Fruit fly (Drosophila melanogaster) Kc167 (cell line): ENCODE results near the gene SMC1.

Experiments used
- Myc ChIP-seq: fragments of >200 bp; optimal IDR thresholded peaks from 2 replicates; lab custom pipeline; 2017; ENCODE audit warnings: missing external identifiers
- Sin3A ChIP-seq: fragments of >200 bp; optimal IDR thresholded peaks from 2 replicates; lab custom pipeline; 2018; ENCODE audit warnings: missing external identifiers
- h ChIP-seq: fragments of >200 bp; optimal IDR thresholded peaks from 3 replicates; lab custom pipeline; 2018; ENCODE audit warnings: missing external identifiers
- insv ChIP-seq: fragments of >200 bp; optimal IDR thresholded peaks from 3 replicates; lab custom pipeline; 2018; ENCODE audit warnings: missing external identifiers
- psq ChIP-seq: fragments of >200 bp; optimal IDR thresholded peaks from 2 replicates; lab custom pipeline; 2017; ENCODE audit warnings: missing external identifiers
- ttk ChIP-seq: sonication (Bioruptor generic); optimal IDR thresholded peaks from 2 replicates; lab custom pipeline; 2017; ENCODE audit warnings: missing external identifiers

Gene SMC1

DNA sequence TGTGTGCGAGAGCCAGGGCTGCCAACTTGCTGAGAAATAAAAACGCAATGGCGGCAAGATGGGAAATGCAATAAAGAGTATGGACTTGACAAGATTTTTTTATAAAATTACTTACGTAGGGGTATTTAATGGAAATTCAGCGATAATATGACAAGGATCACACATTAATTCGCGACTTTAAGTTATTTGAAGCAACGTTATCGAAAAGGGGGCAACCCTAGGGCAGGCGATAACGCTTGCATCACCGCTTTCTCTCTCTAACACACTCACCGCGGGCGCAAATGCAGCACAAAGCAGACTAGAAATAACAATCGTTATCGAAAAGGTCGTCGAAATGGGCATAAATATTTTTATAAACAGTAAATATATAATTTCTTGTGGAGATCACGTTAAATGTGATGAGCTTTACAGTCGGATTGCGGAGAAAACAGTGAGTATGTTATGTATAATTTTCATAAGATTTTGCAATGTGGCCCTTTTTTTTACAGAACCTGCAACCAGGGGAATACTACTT is 10.0 kb upstream of the SMC1 start, which contains the start of gene Rox8:
Gene Rox8 (minus strand): TSS at position 268 of the 514 bp plus-strand sequence.
- no peak for TF ChIP-seq insv (lab: Kevin White, UChicago)
- TF ChIP-seq psq, result peak; percentile 6

DNA sequence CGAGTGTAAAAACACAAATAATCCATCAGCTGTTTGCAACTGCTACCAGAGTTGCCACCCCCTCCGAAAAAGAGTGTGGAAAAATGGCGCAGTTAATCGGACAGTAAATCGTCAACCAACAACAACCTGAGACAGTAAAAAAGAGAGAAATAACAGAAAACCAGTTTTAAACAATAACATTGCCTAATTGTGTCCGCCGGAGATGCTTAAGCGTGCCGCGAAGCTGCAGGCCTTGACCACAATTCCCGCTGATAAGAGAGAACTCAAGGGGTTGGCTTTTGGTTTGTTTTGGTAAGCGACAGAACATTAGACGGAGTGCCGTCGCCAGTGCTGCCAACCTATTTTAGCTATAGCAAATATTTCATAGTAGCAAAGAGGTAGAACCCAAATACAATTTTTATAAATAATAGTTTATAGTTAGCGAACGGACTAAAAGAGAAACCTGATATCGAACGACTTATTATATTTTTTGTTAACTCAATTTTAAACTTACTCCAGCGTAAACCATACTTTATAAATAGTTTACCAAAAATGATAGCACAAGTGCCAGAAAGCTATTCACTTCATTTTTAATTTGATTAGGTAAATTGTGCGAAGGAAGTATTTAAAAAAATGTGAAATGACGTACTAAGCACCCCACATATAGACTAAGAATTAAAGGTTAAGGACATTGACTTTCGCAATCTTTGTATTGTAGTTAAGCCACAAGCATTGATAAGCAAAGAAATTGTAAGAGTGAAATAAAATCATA is 7.2 kb upstream of the SMC1 start, which contains the start of the genes Atg6 and Pisd:
Gene Atg6 (minus strand): TSS at position 93 of the 751 bp plus-strand sequence.
Gene Pisd (plus strand): TSS at position 94 of the 751 bp plus-strand sequence.
- no peak for TF ChIP-seq Sin3A (lab: Kevin White, UChicago)
- no peak for TF ChIP-seq insv (lab: Kevin White, UChicago)
- TF ChIP-seq h (lab: Kevin White, UChicago), result no peak
- no peak for TF ChIP-seq ttk (lab: Kevin White, UChicago)
- TF ChIP-seq psq, result no peak
- no peak for TF ChIP-seq Myc (lab: Kevin White, UChicago)

DNA sequence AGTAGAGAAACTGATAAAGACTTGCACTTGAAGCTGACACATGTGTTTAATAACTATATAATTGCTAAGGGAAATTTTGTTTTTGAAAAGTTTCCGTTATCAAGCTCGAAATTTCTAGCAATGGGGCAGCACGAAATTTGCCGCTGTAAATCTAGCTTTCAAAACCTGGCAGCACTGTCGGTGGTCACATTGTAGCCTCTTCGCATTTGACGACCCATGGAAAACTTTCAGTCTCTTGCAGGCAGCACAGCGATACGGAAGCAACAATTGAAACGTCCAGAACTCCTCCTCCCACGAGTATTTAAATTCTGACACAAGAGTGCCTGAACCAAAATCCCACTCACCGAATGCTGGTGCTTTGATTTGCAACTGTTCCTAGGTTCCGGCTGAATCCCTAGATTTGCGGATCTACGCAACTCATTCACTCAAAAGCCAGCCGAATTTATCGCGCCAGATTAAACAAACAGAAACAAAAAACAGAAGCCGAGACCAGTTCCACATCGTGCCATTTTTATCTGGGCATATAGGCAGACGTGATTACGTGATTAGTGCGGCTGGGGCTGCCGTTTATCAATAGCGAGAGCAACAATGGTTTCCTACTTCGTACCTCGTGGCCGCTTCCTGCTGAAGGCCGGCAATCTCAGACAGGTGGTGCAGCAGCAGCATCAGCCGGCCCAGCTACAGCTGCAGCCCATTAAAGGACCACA is 6.5 kb upstream of the SMC1 start:
- TF ChIP-seq h (lab: Kevin White, UChicago) (no peak), psq (no peak), Myc (lab: Kevin White, UChicago) (no peak), Sin3A (lab: Kevin White, UChicago) (no peak), ttk (lab: Kevin White, UChicago) (no peak), insv (lab: Kevin White, UChicago) (no peak)

DNA sequence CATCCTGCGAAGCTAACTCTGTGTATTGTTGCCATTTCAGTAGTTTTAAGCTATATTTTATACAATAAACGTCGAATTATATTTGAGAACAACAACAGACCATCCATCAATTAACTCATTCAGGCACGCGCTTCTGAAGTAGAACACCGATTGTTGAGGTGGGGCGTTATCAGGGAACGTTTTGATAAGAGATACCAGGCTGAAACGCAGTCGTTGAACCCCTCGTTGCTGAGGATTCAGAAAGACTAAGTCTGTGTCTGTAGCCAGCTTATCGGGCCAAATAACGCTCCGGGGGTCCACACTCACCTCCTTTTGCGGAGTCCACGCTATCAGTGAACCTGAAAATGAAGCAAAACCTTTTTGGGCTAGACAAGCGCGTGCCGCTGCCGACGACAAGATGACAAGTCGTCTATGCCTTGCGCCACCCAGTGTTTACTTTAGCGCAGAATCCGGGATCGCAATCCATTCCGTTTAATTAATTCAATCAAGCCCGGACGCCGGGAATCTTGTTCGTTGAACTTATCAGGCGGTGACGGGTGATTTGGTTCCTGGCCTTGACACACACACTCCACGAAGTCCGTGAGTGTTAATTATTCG is 4.5 kb upstream of the SMC1 start:
- TF ChIP-seq Sin3A (lab: Kevin White, UChicago) (no peak), ttk (lab: Kevin White, UChicago) (no peak), insv (lab: Kevin White, UChicago) (no peak), psq (no peak), h (lab: Kevin White, UChicago) (no peak), Myc (lab: Kevin White, UChicago) (no peak)

DNA sequence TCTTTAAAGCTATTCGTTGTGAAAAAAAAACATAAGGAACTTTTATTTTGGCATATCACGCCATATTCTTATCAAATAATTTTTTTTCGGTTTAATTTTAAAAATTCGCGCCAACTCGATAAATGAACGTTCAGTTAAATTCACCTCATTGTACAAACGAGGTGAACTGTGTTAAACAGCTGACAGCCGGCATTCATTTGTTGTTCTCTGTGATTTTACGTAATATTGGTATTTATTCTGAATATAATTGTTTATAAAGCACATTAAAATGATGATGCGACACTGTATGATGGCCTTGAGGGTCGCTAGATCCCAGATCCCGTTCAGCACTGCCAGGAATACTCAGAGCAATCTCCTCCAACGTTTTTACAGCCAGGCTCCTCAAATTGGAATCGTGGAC is 3.9 kb upstream of the SMC1 start, which contains the start of gene CG6000:
Gene CG6000 (plus strand): TSS at position 165 of the 400 bp plus-strand sequence.
- TF ChIP-seq ttk (lab: Kevin White, UChicago) (no peak), Myc (lab: Kevin White, UChicago) (no peak), h (lab: Kevin White, UChicago) (no peak), psq (no peak), insv (lab: Kevin White, UChicago) (no peak)

DNA sequence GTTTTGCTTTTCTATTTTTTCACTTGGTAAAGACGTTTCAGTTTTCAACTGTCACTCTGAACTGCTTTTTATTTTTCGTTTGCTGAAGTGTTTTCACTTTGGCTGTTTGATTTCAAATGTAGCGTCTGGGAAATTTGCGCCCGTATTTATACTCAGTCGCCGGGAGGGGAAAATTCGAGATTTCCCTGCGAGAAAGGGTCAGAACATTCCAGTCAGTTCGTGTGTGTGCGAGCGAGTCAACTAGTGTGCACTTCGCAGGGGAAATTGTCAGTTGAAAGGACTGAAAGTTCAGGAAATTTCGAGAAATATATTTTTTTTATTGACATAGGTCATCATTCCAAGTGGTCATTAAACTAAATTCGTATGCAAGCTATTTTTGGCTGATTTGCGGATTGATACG is 899 bp upstream of the SMC1 start, which contains the start of gene Hsp68:
Gene Hsp68 (minus strand): TSS at position 123 of the 400 bp plus-strand sequence.
- no peak for TF ChIP-seq Sin3A (lab: Kevin White, UChicago)
- TF ChIP-seq Myc (lab: Kevin White, UChicago), result no peak
- no peak for TF ChIP-seq h (lab: Kevin White, UChicago)
- no peak for TF ChIP-seq insv (lab: Kevin White, UChicago)
- TF ChIP-seq ttk (lab: Kevin White, UChicago), result no peak
- no peak for TF ChIP-seq psq

DNA sequence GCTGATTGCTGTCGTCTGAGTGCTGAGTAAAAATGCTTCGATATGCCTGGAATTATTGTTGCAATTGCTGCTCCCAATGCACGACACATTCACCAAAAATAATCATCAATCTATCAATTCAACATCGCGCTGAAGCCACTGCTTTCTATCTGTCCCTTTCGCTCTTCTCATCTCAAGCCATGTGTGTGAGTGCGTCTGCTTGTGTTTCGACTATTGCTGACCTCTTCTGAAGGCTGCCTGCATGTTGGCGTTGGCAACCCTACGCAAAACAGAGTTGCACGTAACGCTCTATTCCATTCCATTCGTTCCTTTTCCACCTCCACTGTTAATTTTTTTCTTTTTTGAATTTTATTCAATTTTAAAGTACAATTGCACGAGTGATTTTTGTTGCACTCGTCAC is 7.6 kb downstream of the SMC1 start:
- TF ChIP-seq insv (lab: Kevin White, UChicago) (no peak), h (lab: Kevin White, UChicago) (no peak), Myc (lab: Kevin White, UChicago) (no peak), psq (no peak), ttk (lab: Kevin White, UChicago) (no peak), Sin3A (lab: Kevin White, UChicago) (no peak)

DNA sequence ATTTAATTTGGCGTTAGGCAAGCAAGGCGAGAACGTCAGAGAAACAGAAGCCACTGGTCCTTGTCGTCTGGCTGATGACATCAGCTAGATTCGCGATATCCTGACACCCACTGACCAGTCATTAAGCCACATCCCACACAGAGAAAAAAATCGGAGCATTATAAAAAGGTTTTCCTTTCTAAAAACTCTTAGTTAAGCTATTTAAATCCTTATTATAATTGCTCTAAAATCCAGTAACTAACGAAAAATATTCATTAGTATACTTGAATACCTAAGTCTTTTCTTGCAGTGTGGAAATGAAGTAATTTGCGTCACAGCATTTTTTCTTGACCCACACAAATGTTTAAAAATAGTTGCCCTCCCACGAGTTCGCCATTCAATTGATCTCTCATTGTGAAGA is 10.7 kb downstream of the SMC1 start:
- TF ChIP-seq h (lab: Kevin White, UChicago), result no peak
- no peak for TF ChIP-seq Sin3A (lab: Kevin White, UChicago)
- TF ChIP-seq psq, result no peak
- no peak for TF ChIP-seq insv (lab: Kevin White, UChicago)
- TF ChIP-seq Myc (lab: Kevin White, UChicago), result no peak
- TF ChIP-seq ttk (lab: Kevin White, UChicago), result no peak

DNA sequence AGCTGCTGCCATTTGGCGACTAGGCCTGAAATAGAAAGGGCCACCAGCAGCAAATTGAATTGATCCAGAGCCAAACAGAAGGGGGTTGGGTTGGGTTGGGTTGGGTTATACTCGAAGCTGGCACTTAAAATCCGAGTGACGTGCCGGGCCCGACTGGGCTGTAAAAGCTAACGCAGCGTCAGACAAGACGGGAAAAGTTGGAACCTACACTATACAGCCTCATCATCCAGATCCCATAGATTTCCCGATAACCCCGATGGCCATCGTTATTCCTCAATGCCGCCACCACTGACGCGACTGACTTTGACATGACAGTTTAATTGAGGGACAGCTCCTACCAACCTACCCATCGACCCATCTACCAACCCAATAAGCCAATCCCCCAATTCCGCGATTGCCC is 11.9 kb downstream of the SMC1 start:
- no peak for TF ChIP-seq Sin3A (lab: Kevin White, UChicago)
- no peak for TF ChIP-seq ttk (lab: Kevin White, UChicago)
- TF ChIP-seq h (lab: Kevin White, UChicago), result no peak
- no peak for TF ChIP-seq insv (lab: Kevin White, UChicago)
- TF ChIP-seq Myc (lab: Kevin White, UChicago), result no peak

DNA sequence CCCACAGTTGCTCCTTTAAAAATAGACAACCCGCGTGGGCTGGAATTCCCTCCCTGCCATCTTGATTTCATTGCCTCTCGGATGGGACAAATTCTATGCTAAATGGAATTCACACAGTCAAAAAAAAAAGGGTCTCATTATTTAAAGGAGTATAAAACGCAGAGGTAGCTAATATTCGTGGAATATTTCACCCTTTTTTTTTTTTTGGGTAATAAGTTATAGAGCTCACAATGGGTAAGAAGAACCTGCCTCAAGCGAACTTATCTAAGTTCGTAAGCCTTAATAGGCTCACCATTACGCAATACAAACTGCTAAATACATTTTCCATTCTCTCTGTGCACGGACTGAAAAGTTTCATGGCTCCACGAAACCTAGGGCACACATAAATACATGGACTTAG is 15.6 kb downstream of the SMC1 start:
- no peak for TF ChIP-seq Sin3A (lab: Kevin White, UChicago)
- TF ChIP-seq psq, result no peak
- no peak for TF ChIP-seq ttk (lab: Kevin White, UChicago)
- no peak for TF ChIP-seq h (lab: Kevin White, UChicago)
- TF ChIP-seq Myc (lab: Kevin White, UChicago), result no peak
- no peak for TF ChIP-seq insv (lab: Kevin White, UChicago)

DNA sequence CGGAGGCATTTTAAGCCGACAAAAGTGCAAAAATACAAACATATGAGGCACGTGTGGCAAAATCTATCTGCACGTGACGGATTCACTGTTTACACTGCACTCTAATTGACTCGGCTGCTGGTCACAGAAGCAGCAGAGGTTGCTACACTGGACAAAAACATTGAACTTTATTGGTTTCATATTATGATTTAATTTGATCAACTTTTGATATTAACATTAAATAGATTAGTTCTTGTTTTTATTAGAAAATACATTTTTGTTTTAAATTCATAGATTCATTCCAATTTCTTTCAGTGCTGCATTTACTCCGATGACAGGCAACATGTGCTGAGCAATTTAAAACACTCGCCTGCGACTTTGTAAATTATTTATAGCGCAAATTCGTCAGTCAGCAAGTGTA is 21.0 kb downstream of the SMC1 start:
- no peak for TF ChIP-seq Sin3A (lab: Kevin White, UChicago)
- no peak for TF ChIP-seq insv (lab: Kevin White, UChicago)
- no peak for TF ChIP-seq ttk (lab: Kevin White, UChicago)
- TF ChIP-seq Myc (lab: Kevin White, UChicago), result no peak
